Worm (Caenorhabditis elegans): Measurements from ENCODE around the gene Y69A2AR.32.

The Y69A2AR.32 gene

DNA sequence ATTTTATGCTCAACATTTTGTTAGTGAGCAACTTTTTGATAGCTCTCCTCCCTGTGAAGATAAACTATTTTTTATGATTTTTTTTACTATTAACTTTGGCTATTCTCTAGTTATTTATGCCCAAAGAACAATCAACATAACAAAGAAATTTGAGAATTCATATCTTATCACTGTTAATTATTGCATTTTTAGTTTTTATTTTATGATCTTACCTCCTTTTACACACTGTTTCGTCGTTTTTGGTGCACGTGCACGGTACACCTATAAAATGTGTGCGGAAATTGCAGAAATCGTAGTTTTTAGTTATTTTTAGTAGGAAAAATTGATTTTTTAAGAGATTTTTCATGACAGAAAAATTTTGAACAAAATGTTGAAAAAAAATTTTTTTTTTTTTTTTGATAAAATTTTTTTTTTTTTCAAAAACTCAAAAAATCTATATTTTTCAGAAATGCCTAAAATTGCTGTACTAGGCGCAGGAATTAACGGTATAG is 3.6 kb downstream of the Y69A2AR.32 start, which contains the start of gene daao-1:
TSS of gene daao-1 (plus strand) at position 441 of the 491 bp plus-strand sequence.
- TF ChIP-seq ztf-29 (GFP tag; IDR thresholded peaks at IDR 0.05) (no peak), med-1 (GFP tag; optimal IDR thresholded peaks at IDR 0.05; ENCODE audit: insufficient read depth) (no peak), T22C8.4 (GFP tag; IDR thresholded peaks at IDR 0.05) (no peak), tab-1 (GFP tag; IDR thresholded peaks at IDR 0.05) (no peak), ztf-23 (GFP tag; IDR thresholded peaks at IDR 0.05) (no peak), ref-1 (GFP tag; conservative IDR thresholded peaks at IDR 0.05) (no peak), cog-1 (tag; optimal IDR thresholded peaks at IDR 0.05) (no peak), klf-2 (GFP tag; conservative IDR thresholded peaks at IDR 0.05) (no peak), flt-1 (GFP tag; IDR thresholded peaks at IDR 0.05) (no peak)

DNA sequence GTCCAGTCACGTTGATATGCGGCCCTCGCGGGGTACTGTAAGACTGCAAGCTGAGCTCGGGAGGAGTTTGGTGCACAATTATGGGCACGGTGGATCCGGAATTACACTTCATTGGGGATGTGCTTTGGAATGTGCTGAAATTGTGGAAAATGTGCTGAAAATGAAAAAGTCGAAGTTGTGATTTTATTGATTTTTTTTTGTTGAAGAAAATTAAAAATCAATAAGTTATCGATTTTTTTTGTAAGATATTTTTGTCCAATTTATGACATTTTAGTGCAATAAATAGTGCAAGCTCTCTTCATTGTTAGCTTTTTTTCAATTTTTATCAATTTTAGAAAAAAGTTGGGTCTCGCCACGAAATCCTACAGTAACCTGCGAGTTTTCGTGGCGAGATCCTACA is 6.6 kb downstream of the Y69A2AR.32 start:
- no peak for TF ChIP-seq tab-1 (GFP tag; IDR thresholded peaks at IDR 0.05)
- peak; percentile 69; the same call in 1 of the 2 replicates for TF ChIP-seq T22C8.4 (GFP tag; IDR thresholded peaks at IDR 0.05)
- no peak for TF ChIP-seq klf-2 (GFP tag; conservative IDR thresholded peaks at IDR 0.05)
- TF ChIP-seq ztf-29 (GFP tag; IDR thresholded peaks at IDR 0.05): no peak

DNA sequence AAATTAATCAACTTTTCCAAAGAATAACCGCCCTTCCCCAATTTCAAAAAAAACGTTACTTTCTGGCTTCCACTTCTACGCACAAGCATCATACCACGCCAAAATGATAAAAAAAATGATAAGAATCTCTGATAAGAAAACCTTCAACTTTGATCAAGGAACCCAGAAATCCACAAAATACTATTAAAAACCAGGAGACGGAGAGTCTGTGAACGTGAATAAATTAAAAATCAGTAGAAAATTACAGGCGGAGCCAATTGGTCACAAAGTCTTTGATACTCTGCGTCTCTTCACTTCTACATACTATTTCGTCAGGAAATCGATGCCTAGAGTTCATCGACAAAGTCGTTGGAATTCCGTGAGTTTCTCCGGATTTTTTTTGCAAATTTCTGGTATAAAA is 8.4 kb downstream of the Y69A2AR.32 start, which contains the start of gene smf-3:
TSS of gene smf-3 (plus strand) at position 259 of the 400 bp plus-strand sequence.
- TF ChIP-seq T22C8.4 (GFP tag; IDR thresholded peaks at IDR 0.05) (no peak), klf-2 (GFP tag; conservative IDR thresholded peaks at IDR 0.05) (no peak), flt-1 (GFP tag; IDR thresholded peaks at IDR 0.05) (no peak), med-1 (GFP tag; optimal IDR thresholded peaks at IDR 0.05; ENCODE audit: insufficient read depth) (no peak)

DNA sequence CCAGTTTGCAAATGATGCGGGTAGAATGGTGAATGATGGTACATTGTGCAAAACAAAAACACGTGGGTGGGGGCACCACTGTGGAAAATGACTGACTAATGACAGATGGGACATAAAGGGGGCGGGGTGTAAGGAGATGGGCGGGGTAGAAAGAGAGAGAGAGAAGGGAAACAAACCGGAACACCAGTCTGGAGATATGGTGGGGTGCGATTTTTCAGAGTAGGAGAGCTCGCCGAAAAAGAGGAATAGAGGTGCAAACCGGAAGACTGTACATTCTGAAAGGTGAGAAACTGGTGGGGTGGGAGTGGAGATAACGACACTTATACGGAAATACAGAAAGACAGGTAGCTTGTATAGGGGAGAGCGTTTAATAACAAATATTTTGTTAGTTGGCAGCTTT is 17.9 kb downstream of the Y69A2AR.32 start, which contains the start of gene ngn-1:
TSS of gene ngn-1 (minus strand) at position 101 of the 400 bp plus-strand sequence.
- TF ChIP-seq flt-1 (GFP tag; IDR thresholded peaks at IDR 0.05) (no peak), cog-1 (tag; optimal IDR thresholded peaks at IDR 0.05) (no peak), ztf-23 (GFP tag; IDR thresholded peaks at IDR 0.05) (no peak), ztf-29 (GFP tag; IDR thresholded peaks at IDR 0.05) (no peak), T22C8.4 (GFP tag; IDR thresholded peaks at IDR 0.05) (no peak), ref-1 (GFP tag; conservative IDR thresholded peaks at IDR 0.05) (no peak), klf-2 (GFP tag; conservative IDR thresholded peaks at IDR 0.05) (no peak), tab-1 (GFP tag; IDR thresholded peaks at IDR 0.05) (no peak), med-1 (GFP tag; optimal IDR thresholded peaks at IDR 0.05; ENCODE audit: insufficient read depth) (no peak)

DNA sequence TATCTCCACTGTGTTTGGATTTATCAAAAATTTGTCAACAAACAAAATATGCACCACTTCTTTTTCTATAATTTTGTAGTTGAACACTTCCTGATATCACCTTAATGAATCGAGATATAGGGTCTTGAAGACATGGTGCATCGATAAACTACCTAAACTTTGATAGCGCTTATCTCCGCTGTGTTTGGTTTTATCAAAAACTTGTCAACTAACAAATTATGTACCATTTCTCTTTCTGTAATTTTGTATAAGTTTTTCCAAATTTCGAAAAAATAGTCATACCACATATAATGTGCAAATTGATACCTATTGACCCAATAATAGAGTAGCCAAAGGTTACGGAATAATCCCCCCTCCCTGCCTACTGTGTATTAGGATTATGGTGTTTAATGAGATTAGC is 19.9 kb downstream of the Y69A2AR.32 start:
- TF ChIP-seq ztf-23 (GFP tag; IDR thresholded peaks at IDR 0.05) (no peak), med-1 (GFP tag; optimal IDR thresholded peaks at IDR 0.05; ENCODE audit: insufficient read depth) (no peak), klf-2 (GFP tag; conservative IDR thresholded peaks at IDR 0.05) (no peak), flt-1 (GFP tag; IDR thresholded peaks at IDR 0.05) (no peak), ztf-29 (GFP tag; IDR thresholded peaks at IDR 0.05) (no peak), T22C8.4 (GFP tag; IDR thresholded peaks at IDR 0.05) (no peak), cog-1 (tag; optimal IDR thresholded peaks at IDR 0.05) (no peak), tab-1 (GFP tag; IDR thresholded peaks at IDR 0.05) (no peak), ref-1 (GFP tag; conservative IDR thresholded peaks at IDR 0.05) (no peak)

DNA sequence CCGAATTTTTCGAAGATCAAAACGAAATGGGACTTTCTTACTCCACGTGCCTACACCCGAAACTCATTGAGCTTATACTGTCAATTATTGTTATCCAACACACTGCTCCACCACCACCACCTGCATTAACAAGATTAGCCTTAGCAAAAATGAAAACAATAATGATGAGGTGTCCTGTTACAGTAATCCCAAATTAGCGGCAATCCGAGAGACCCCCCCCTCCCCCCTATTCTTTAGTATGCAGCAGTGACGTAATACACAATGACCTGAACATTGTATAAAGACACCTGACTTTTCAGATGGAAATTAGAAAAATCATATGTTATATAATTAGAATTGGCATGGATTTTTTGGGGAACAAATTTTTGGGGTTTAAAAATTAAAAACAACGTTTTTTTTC is 24.8 kb downstream of the Y69A2AR.32 start:
- TF ChIP-seq med-1 (GFP tag; optimal IDR thresholded peaks at IDR 0.05; ENCODE audit: insufficient read depth) (no peak), flt-1 (GFP tag; IDR thresholded peaks at IDR 0.05) (0 out of 2 replicates have a peak, but pooled peaks have one; percentile 15)

DNA sequence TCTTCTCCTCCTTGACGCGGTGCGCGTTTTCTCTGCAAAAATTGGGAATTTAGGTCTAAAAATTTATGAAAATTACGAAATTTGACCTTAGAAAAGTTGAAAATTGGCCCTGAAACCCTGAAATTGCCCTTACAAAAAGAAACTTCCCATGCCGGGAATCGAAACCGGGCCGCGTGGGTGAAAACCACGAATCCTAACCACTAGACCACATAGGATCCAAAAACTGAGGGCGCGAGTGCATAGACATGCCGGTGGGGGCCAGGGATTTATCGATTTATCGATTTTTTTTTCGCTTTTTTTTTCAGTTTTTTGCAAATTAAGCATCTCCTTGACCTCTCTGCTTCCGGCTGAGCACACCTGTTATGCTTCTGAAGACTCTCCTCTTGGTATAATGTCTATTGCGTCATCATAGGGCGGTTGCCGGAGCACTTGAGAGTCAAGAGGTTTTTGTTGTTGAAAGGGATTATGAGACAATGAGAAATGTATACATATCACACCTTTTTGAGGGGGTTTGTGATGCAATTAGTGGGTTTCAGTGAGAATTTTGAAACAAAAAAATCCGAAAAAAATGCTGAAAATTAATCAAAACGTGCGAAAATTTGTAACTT is 29.5 kb downstream of the Y69A2AR.32 start:
- TF ChIP-seq med-1 (GFP tag; optimal IDR thresholded peaks at IDR 0.05; ENCODE audit: insufficient read depth) (no peak), cog-1 (tag; optimal IDR thresholded peaks at IDR 0.05) (no peak), ztf-23 (GFP tag; IDR thresholded peaks at IDR 0.05) (peak; percentile 82), tab-1 (GFP tag; IDR thresholded peaks at IDR 0.05) (peak; percentile 84), flt-1 (GFP tag; IDR thresholded peaks at IDR 0.05) (peak; percentile 78; the same call in 1 of the 2 replicates), ztf-29 (GFP tag; IDR thresholded peaks at IDR 0.05) (peak; percentile 72), ref-1 (GFP tag; conservative IDR thresholded peaks at IDR 0.05) (peak; percentile 72), T22C8.4 (GFP tag; IDR thresholded peaks at IDR 0.05) (peak; percentile 99), klf-2 (GFP tag; conservative IDR thresholded peaks at IDR 0.05) (peak; percentile 72; the same call in 1 of the 2 replicates)

DNA sequence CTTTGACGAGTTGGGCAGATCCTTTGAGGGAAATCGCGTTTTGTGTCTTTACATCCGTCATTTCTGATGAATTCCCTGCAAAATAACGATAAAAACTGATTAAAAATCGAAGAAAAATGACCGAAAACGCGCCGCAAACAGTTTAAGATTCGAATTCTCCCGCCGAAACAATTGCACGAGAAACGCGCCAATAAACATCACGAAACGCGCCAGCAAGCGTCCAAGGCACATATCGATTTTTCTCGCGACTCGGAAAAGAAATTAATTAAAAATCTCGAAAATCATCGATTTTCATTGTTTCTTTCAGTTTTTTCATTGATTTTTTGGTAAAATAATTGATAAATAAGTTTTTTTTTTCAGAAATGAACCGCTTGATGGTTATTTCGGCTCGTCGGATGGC is 30.7 kb downstream of the Y69A2AR.32 start, which contains the start of the genes mdf-2 and nduv-3:
TSS of gene mdf-2 (minus strand) at position 176 of the 400 bp plus-strand sequence.
TSS of gene nduv-3 (plus strand) at position 361 of the 400 bp plus-strand sequence.
- peak; percentile 85 for TF ChIP-seq T22C8.4 (GFP tag; IDR thresholded peaks at IDR 0.05)
- TF ChIP-seq flt-1 (GFP tag; IDR thresholded peaks at IDR 0.05): 0 out of 2 replicates have a peak, but pooled peaks have one; percentile 40
- TF ChIP-seq med-1 (GFP tag; optimal IDR thresholded peaks at IDR 0.05; ENCODE audit: insufficient read depth): no peak
- TF ChIP-seq klf-2 (GFP tag; conservative IDR thresholded peaks at IDR 0.05): no peak
- no peak for TF ChIP-seq ztf-29 (GFP tag; IDR thresholded peaks at IDR 0.05)
- TF ChIP-seq tab-1 (GFP tag; IDR thresholded peaks at IDR 0.05): no peak
- TF ChIP-seq cog-1 (tag; optimal IDR thresholded peaks at IDR 0.05): no peak
- no peak for TF ChIP-seq ref-1 (GFP tag; conservative IDR thresholded peaks at IDR 0.05)
- TF ChIP-seq ztf-23 (GFP tag; IDR thresholded peaks at IDR 0.05): no peak

DNA sequence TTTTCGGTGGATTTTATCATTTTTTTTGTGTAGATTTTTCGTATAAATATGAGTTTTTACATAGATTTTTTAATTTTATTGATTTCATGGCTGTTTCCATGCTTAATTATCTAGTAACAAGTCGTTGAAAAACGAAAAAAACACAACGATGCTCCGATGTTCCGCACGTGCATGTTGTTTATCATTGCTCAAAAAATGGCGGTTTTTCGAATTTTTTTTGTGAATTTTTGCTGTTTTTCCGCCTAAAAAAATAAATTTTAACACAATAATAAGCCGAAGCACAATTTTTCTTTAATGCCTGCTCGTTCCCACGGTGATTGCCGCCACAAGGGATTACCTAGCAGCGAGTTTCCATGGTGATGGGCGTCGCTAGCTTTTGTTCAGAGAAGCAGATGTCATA is 31.8 kb downstream of the Y69A2AR.32 start:
- TF ChIP-seq ref-1 (GFP tag; conservative IDR thresholded peaks at IDR 0.05) (no peak), T22C8.4 (GFP tag; IDR thresholded peaks at IDR 0.05) (no peak), klf-2 (GFP tag; conservative IDR thresholded peaks at IDR 0.05) (no peak), flt-1 (GFP tag; IDR thresholded peaks at IDR 0.05) (no peak), cog-1 (tag; optimal IDR thresholded peaks at IDR 0.05) (no peak), med-1 (GFP tag; optimal IDR thresholded peaks at IDR 0.05; ENCODE audit: insufficient read depth) (no peak), ztf-29 (GFP tag; IDR thresholded peaks at IDR 0.05) (no peak), ztf-23 (GFP tag; IDR thresholded peaks at IDR 0.05) (no peak), tab-1 (GFP tag; IDR thresholded peaks at IDR 0.05) (no peak)

All from whole organism, midembryonic.